Worm (Caenorhabditis elegans): Measurements from ENCODE around the gene ZK896.4.

The ZK896.4 gene

ce11 chrIV:12842121-12842520 is 41.0 kb downstream of the ZK896.4 start (continued):
- TF ChIP-seq daf-8 (GFP tag; IDR thresholded peaks at IDR 0.05) (no peak), nhr-111 (GFP tag; optimal IDR thresholded peaks at IDR 0.05) (no peak), nhr-48 (tag; optimal IDR thresholded peaks at IDR 0.05) (peak; percentile 91), ceh-20 (GFP tag; IDR thresholded peaks at IDR 0.05) (0 out of 2 replicates have a peak, but pooled peaks have one; percentile 28), unc-39 (tag; optimal IDR thresholded peaks at IDR 0.05) (no peak), nhr-6 (tag; optimal IDR thresholded peaks at IDR 0.05) (peak; percentile 87), hif-1 (tag; optimal IDR thresholded peaks at IDR 0.05) (no peak), php-3 (GFP tag; IDR thresholded peaks at IDR 0.05) (peak; percentile 99), snpc-4 (tag; optimal IDR thresholded peaks at IDR 0.05) (no peak), nhr-77 (tag; optimal IDR thresholded peaks at IDR 0.05) (peak; percentile 83), hlh-11 (tag; optimal IDR thresholded peaks at IDR 0.05) (peak; percentile 88), tra-1 (GFP tag; IDR thresholded peaks at IDR 0.05) (peak; percentile 83)

ce11 chrIV:12840873-12841272 is 42.2 kb downstream of the ZK896.4 start:
- TF ChIP-seq rbr-2 (tag; optimal IDR thresholded peaks at IDR 0.05) (no peak), pha-4 (GFP tag; IDR thresholded peaks at IDR 0.05) (peak; percentile 6; the same call in 1 of the 2 replicates), pha-4 (tag; optimal IDR thresholded peaks at IDR 0.05) (no peak), unc-62 (GFP tag; optimal IDR thresholded peaks at IDR 0.05 in 1 of 2) (peak in 1 of 2 experiments; percentile 67), unc-62 (tag; optimal IDR thresholded peaks at IDR 0.05) (no peak)

DNA sequence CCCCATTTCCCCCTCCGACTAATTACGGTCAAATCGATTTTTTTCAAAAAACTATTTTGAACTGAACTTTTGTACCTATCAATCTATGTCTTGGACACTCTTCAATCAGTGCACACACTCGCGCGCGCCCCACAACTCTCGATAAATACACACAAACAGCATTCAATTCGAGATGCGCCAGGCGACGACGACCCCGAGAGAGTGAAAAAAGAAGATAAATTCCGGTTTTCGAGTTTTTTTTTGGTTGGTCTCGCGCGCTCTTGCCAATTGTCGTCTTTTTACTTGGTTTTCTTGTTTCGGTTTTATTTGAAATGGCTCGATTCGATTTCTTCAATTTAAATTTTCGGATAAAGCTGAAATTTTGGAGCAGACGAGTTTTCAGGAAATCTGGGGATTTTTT is 42.7 kb downstream of the ZK896.4 start:
- 0 out of 2 replicates have a peak, but pooled peaks have one; percentile 26 for TF ChIP-seq dmd-6 (GFP tag; IDR thresholded peaks at IDR 0.05)
- TF ChIP-seq skn-1 (tag; optimal IDR thresholded peaks at IDR 0.05): no peak
- peak; percentile 48 for TF ChIP-seq hlh-11 (tag; optimal IDR thresholded peaks at IDR 0.05)
- TF ChIP-seq nhr-111 (GFP tag; optimal IDR thresholded peaks at IDR 0.05): no peak
- TF ChIP-seq zfp-2 (tag; optimal IDR thresholded peaks at IDR 0.05): no peak
- TF ChIP-seq F10B5.3 (tag; optimal IDR thresholded peaks at IDR 0.05): no peak
- TF ChIP-seq nhr-41 (GFP tag; IDR thresholded peaks at IDR 0.05): no peak
- TF ChIP-seq Y105C5A.15 (GFP tag; IDR thresholded peaks at IDR 0.05): no peak
- no peak for TF ChIP-seq ceh-82 (tag; optimal IDR thresholded peaks at IDR 0.05)
- no peak for TF ChIP-seq hmg-1.1 (GFP tag; IDR thresholded peaks at IDR 0.05)
- no peak for TF ChIP-seq zip-11 (GFP tag; IDR thresholded peaks at IDR 0.05)
- TF ChIP-seq ctbp-1 (GFP tag; IDR thresholded peaks at IDR 0.05): no peak
- TF ChIP-seq madf-5 (GFP tag; IDR thresholded peaks at IDR 0.05): no peak
- TF ChIP-seq dve-1 (tag; optimal IDR thresholded peaks at IDR 0.05; ENCODE audit: insufficient read depth): peak; percentile 14
- TF ChIP-seq ztf-7 (tag; optimal IDR thresholded peaks at IDR 0.05): no peak
- 0 out of 2 replicates have a peak, but pooled peaks have one; percentile 8 for TF ChIP-seq lin-38 (GFP tag; IDR thresholded peaks at IDR 0.05)
- TF ChIP-seq madf-9 (GFP tag; conservative IDR thresholded peaks at IDR 0.05): no peak
- no peak for TF ChIP-seq zip-2 (tag; optimal IDR thresholded peaks at IDR 0.05)
- no peak for TF ChIP-seq ceh-44 (GFP tag; IDR thresholded peaks at IDR 0.05)
- TF ChIP-seq tra-1 (GFP tag; IDR thresholded peaks at IDR 0.05): no peak
- peak; percentile 26 for TF ChIP-seq hlh-30 (tag; optimal IDR thresholded peaks at IDR 0.05; ENCODE audit: insufficient read depth)
- TF ChIP-seq F49E8.2 (tag; optimal IDR thresholded peaks at IDR 0.05; ENCODE audit: borderline replicate concordance): no peak
- TF ChIP-seq F37D6.2 (tag; optimal IDR thresholded peaks at IDR 0.05): no peak
- no peak for TF ChIP-seq mdt-29 (GFP tag; IDR thresholded peaks at IDR 0.05)
- TF ChIP-seq ceh-62 (tag; optimal IDR thresholded peaks at IDR 0.05): no peak
- no peak for TF ChIP-seq lin-39 (tag; optimal IDR thresholded peaks at IDR 0.05)
- no peak for TF ChIP-seq D1046.2 (GFP tag; IDR thresholded peaks at IDR 0.05)
- no peak for TF ChIP-seq T26A8.4 (GFP tag; IDR thresholded peaks at IDR 0.05)
- TF ChIP-seq Y5F2A.4 (GFP tag; optimal IDR thresholded peaks at IDR 0.05): no peak
- no peak for TF ChIP-seq pqm-1 (tag; optimal IDR thresholded peaks at IDR 0.05)
- TF ChIP-seq lir-3 (tag; optimal IDR thresholded peaks at IDR 0.05): no peak
- TF ChIP-seq T20F7.1 (GFP tag; optimal IDR thresholded peaks at IDR 0.05): no peak
- no peak for TF ChIP-seq nhr-102 (tag; optimal IDR thresholded peaks at IDR 0.05)
- TF ChIP-seq duxl-1 (tag; optimal IDR thresholded peaks at IDR 0.05; ENCODE audit: poor library complexity): no peak
- TF ChIP-seq daf-16 (GFP tag; optimal IDR thresholded peaks at IDR 0.05): no peak
- TF ChIP-seq daf-16 (tag; optimal IDR thresholded peaks at IDR 0.05): no peak
